Fruit fly (Drosophila melanogaster) whole organism: ENCODE data around the gene CG10208.

ENCODE experiments used
- CG8478 ChIP-seq: fragments of >200 bp; optimal IDR thresholded peaks from 2 replicates; lab custom pipeline; 2018; ENCODE audit warnings: inconsistent platforms
- Dll ChIP-seq: fragments of >200 bp; optimal IDR thresholded peaks from 2 replicates; lab custom pipeline; 2017
- EcR ChIP-seq, 2 experiments: fragments of >200 bp; optimal IDR thresholded peaks; 2 replicates each; lab custom pipeline; 2017; ENCODE audit warnings: missing biosample characterization in 2 of 2, missing genetic modification characterization in 2 of 2, missing genetic modification reagents in 2 of 2
- pan ChIP-seq: fragments of >200 bp; optimal IDR thresholded peaks from 2 replicates; lab custom pipeline; 2017
- psq ChIP-seq: fragments of >200 bp; optimal IDR thresholded peaks from 2 replicates; lab custom pipeline; 2017
- usp ChIP-seq: fragments of >200 bp; optimal IDR thresholded peaks from 2 replicates; lab custom pipeline; 2017; ENCODE audit warnings: missing biosample characterization, missing genetic modification characterization, mixed read lengths

CG10208 gene

dm6 chr3R:23724843-23725506, 49.0 kb downstream of the CG10208 start:
- no peak for TF ChIP-seq usp (GFP tag; lab: Kevin White, UChicago)
- no peak for TF ChIP-seq CG8478 (lab: Kevin White, UChicago)
- TF ChIP-seq Dll (lab: Kevin White, UChicago): no peak
- no peak for TF ChIP-seq EcR (GFP tag; optimal IDR thresholded peaks at IDR 0.05; lab: Kevin White, UChicago)
- TF ChIP-seq psq: no peak
- no peak for TF ChIP-seq pan (lab: Kevin White, UChicago)

- TF ChIP-seq EcR (GFP tag; optimal IDR thresholded peaks at IDR 0.05; lab: Kevin White, UChicago): peak in 1 of 2 experiments; percentile 11
- no peak for TF ChIP-seq pan (lab: Kevin White, UChicago)
- TF ChIP-seq Dll (lab: Kevin White, UChicago): no peak
Observed at dm6 chr3R:23723381-23724034, 50.4 kb downstream of the CG10208 start.
